Worm (Caenorhabditis elegans) whole organism, early embryonic: ENCODE results near the gene ZK1010.10.
A peak's percentile ranks its signal among the peaks of the same experiment; 100 is the strongest.

Experiments used
- B0310.2 ChIP-seq: sonication (generic microtip); optimal IDR thresholded peaks from 2 replicates; lab custom pipeline; 2016; ENCODE audit warnings: mild to moderate bottlenecking, missing genetic modification characterization, missing compliant biosample characterization
- F13C5.2 ChIP-seq: sonication (generic microtip); optimal IDR thresholded peaks from 2 replicates; lab custom pipeline; 2017; ENCODE audit warnings: mild to moderate bottlenecking, missing genetic modification characterization, inconsistent platforms, missing compliant biosample characterization
- aly-1 ChIP-seq: sonication (generic microtip); optimal IDR thresholded peaks from 2 replicates; lab custom pipeline; 2016; ENCODE audit warnings: missing genetic modification characterization, missing compliant biosample characterization
- ama-1 ChIP-seq: fragments of 150-350 bp; optimal IDR thresholded peaks from 2 replicates; lab custom pipeline; 2014
- ceh-13 ChIP-seq: fragments of 200-800 bp; sonication (Bioruptor generic); optimal IDR thresholded peaks from 2 replicates; lab custom pipeline; 2018; ENCODE audit warnings: mild to moderate bottlenecking, missing genetic modification characterization, missing compliant biosample characterization
- ceh-36 ChIP-seq: sonication (generic microtip); optimal IDR thresholded peaks from 2 replicates; lab custom pipeline; 2016; ENCODE audit warnings: missing genetic modification characterization, inconsistent platforms, missing compliant biosample characterization
- ets-7 ChIP-seq: sonication (generic microtip); optimal IDR thresholded peaks from 2 replicates; lab custom pipeline; 2016; ENCODE audit warnings: missing genotype, missing genetic modification characterization, missing compliant biosample characterization
- flt-1 ChIP-seq: fragments of 200-800 bp; sonication (Bioruptor generic); IDR thresholded peaks from 2 replicates; pipeline ENCODE4 v1.3.6; 2022; ENCODE audit warnings: missing genetic modification characterization, missing compliant biosample characterization
- hmbx-1 ChIP-seq: sonication (generic microtip); optimal IDR thresholded peaks from 2 replicates; lab custom pipeline; 2016; ENCODE audit warnings: mild to moderate bottlenecking, missing genetic modification characterization, missing compliant biosample characterization
- hmg-4 ChIP-seq: fragments of 200-800 bp; sonication (Bioruptor generic); optimal IDR thresholded peaks from 2 replicates; lab custom pipeline; 2018; ENCODE audit warnings: mild to moderate bottlenecking, missing genetic modification characterization, missing compliant biosample characterization
- hnd-1 ChIP-seq: sonication (generic microtip); optimal IDR thresholded peaks from 2 replicates; lab custom pipeline; 2016; ENCODE audit warnings: missing genetic modification characterization, missing compliant biosample characterization
- pes-1 ChIP-seq: fragments of 200-800 bp; sonication (Bioruptor generic); IDR thresholded peaks from 2 replicates; pipeline ENCODE4 v1.3.6; 2022; ENCODE audit warnings: missing genetic modification reagents, missing genetic modification characterization, missing compliant biosample characterization
- scrt-1 ChIP-seq: fragments of 200-800 bp; sonication (Bioruptor generic); IDR thresholded peaks from 2 replicates; pipeline ENCODE4 v1.3.6; 2022; ENCODE audit warnings: missing genetic modification characterization, missing compliant biosample characterization
- sea-1 ChIP-seq: fragments of 200-800 bp; sonication (Bioruptor generic); conservative IDR thresholded peaks from 2 replicates; pipeline ENCODE4 v1.3.6; 2022; ENCODE audit warnings: missing genetic modification characterization, missing compliant biosample characterization
- tbx-11 ChIP-seq: fragments of 200-800 bp; sonication (Bioruptor generic); IDR thresholded peaks from 2 replicates; pipeline ENCODE4 v1.3.6; 2022; ENCODE audit warnings: missing genetic modification characterization, missing compliant biosample characterization
- tbx-37 ChIP-seq: fragments of 200-800 bp; sonication (Bioruptor generic); conservative IDR thresholded peaks from 2 replicates; pipeline ENCODE4 v1.3.6; 2022; ENCODE audit warnings: missing genetic modification reagents, missing genetic modification characterization, missing compliant biosample characterization
- tra-4 ChIP-seq: sonication (generic microtip); optimal IDR thresholded peaks from 2 replicates; lab custom pipeline; 2017; ENCODE audit warnings: missing genetic modification characterization, missing compliant biosample characterization

The ZK1010.10 gene

ce11 chrIII:13002098-13002497, at the start of gene ZK1010.10:
ZK1010.10 (plus strand) TSS chrIII:13002383.
- TF ChIP-seq F13C5.2 (peak; percentile 42), tbx-11 (no peak), hmg-4 (GFP tag; lab: Kevin White, UChicago) (peak; percentile 9)

DNA sequence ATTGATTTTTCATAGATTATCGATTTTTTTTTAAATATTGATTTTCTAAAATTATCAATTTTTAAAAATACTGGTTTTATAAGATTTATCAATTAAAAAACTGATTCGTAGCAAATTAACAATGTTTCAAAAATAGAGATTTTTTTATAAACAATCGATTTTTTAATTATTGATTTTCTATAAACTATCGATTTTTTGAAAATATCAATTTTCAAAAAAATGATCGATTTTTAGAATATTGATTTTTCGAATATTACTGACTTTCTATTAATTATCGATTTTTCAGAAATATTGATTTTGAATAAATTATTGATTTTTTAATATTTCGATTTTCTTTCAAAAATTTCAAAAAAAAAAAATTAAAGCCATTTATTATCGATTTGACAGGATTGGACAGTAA, 49.6 kb upstream of the ZK1010.10 start:
- TF ChIP-seq ceh-13 (GFP tag; lab: Kevin White, UChicago), result no peak
- TF ChIP-seq tbx-37, result no peak
- TF ChIP-seq pes-1 (GFP tag; lab: Robert Waterston, UW), result no peak
- no peak for TF ChIP-seq aly-1 (tag; lab: Kevin White, UChicago)
- no peak for TF ChIP-seq hmbx-1 (tag; lab: Kevin White, UChicago)
- no peak for TF ChIP-seq flt-1 (GFP tag; lab: Robert Waterston, UW)
- TF ChIP-seq hnd-1, result no peak
- no peak for TF ChIP-seq tbx-11
- no peak for TF ChIP-seq ets-7
- TF ChIP-seq ceh-36, result no peak
- no peak for TF ChIP-seq tra-4 (tag; lab: Kevin White, UChicago)
- TF ChIP-seq ama-1, result no peak
- no peak for TF ChIP-seq scrt-1 (GFP tag; lab: Robert Waterston, UW)

ce11 chrIII:12959286-12959685, 42.9 kb upstream of the ZK1010.10 start:
- TF ChIP-seq aly-1 (tag; lab: Kevin White, UChicago), result no peak
- no peak for TF ChIP-seq tra-4 (tag; lab: Kevin White, UChicago)
- TF ChIP-seq hnd-1, result no peak
- TF ChIP-seq ceh-13 (GFP tag; lab: Kevin White, UChicago), result no peak
- TF ChIP-seq hmbx-1 (tag; lab: Kevin White, UChicago), result no peak
- TF ChIP-seq ets-7, result no peak
- TF ChIP-seq F13C5.2, result no peak
- no peak for TF ChIP-seq tbx-37
- no peak for TF ChIP-seq B0310.2 (tag; lab: Kevin White, UChicago)
- TF ChIP-seq hmg-4 (GFP tag; lab: Kevin White, UChicago), result no peak
- TF ChIP-seq sea-1, result no peak
- no peak for TF ChIP-seq ceh-36
- TF ChIP-seq flt-1 (GFP tag; lab: Robert Waterston, UW), result no peak
- TF ChIP-seq ama-1, result no peak
- no peak for TF ChIP-seq scrt-1 (GFP tag; lab: Robert Waterston, UW)
- no peak for TF ChIP-seq pes-1 (GFP tag; lab: Robert Waterston, UW)

DNA sequence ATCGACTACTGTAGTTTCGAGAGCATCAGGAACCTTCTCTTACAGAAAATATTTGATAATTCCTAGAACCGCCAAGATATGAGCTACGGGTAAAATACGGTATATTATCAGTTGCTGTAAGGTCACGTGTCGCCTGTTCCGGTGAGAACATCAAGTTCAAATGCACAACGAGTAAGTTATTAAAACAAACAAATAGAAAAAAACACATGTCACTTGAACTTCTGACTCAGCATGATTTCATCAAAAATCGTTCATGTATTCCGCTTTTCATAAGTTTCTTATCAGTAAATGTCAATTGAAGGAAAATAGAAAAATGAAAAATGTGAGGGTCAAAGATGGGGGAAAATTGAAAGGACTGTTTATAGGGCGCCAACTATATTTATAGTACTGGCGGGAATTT, 41.5 kb upstream of the ZK1010.10 start:
- TF ChIP-seq hmg-4 (GFP tag; lab: Kevin White, UChicago), result no peak
- no peak for TF ChIP-seq B0310.2 (tag; lab: Kevin White, UChicago)
- TF ChIP-seq ceh-36, result no peak
- no peak for TF ChIP-seq sea-1
- no peak for TF ChIP-seq aly-1 (tag; lab: Kevin White, UChicago)
- no peak for TF ChIP-seq tbx-11

DNA sequence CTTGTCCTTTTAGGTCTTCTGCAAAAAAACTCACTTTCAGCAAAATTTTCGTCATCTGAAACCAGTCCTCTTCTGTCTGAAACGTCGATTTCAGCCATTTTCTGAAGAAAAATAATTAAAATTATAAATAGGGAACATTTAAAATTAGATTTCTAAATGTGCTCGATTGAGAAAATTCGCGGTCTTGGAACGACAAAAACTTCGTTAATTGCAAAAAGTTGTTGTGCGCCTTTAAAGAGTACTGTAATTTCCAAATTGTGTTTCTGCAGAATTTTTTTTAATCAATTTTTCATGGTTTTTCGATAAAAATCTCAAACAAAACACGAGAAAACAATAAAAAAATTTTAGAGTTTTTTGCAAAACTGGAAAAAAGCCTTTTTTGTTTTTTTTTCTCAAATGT, 35.3 kb upstream of the ZK1010.10 start, which contains the start of gene ttm-1:
Gene ttm-1, minus strand, starts transcription at position 101 of the 400 bp plus-strand sequence.
- no peak for TF ChIP-seq flt-1 (GFP tag; lab: Robert Waterston, UW)

DNA sequence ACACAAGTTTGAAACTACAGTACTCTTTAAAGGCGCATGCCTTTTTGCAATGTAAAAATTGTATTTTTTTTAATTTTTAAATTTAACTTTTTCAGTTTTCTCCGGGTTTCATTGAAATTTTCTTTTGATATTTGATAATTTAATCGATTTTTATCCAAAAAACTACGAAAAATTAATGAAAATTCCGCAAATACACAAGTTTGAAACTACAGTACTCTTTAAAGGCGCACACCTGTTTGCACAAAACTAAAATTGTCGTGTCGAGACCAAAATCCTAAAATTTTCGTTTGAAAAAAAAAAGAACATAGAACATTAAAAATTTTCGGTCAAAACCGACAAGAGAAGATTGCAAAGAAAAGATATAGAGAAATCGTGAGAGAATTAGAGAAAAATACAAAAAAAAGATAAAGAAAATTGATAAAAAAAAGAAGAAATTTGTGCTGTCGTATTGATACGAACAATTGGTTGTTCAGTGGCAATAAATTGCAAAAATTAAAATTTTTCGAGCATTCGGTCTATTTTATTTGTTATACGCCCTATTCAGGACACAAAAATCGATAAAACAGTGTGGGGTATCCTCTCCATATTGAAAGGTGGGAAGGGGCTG, 34.6 kb upstream of the ZK1010.10 start:
- TF ChIP-seq pes-1 (GFP tag; lab: Robert Waterston, UW), result no peak
- TF ChIP-seq B0310.2 (tag; lab: Kevin White, UChicago), result no peak
- no peak for TF ChIP-seq F13C5.2
- no peak for TF ChIP-seq ceh-36
- TF ChIP-seq hnd-1, result no peak
- no peak for TF ChIP-seq aly-1 (tag; lab: Kevin White, UChicago)
- no peak for TF ChIP-seq ceh-13 (GFP tag; lab: Kevin White, UChicago)
- no peak for TF ChIP-seq tbx-37
- no peak for TF ChIP-seq ets-7
- TF ChIP-seq sea-1, result no peak
- no peak for TF ChIP-seq hmbx-1 (tag; lab: Kevin White, UChicago)

ce11 chrIII:12968330-12968729, 33.9 kb upstream of the ZK1010.10 start:
- TF ChIP-seq aly-1 (tag; lab: Kevin White, UChicago), result no peak
- no peak for TF ChIP-seq ceh-13 (GFP tag; lab: Kevin White, UChicago)
- no peak for TF ChIP-seq tra-4 (tag; lab: Kevin White, UChicago)
- no peak for TF ChIP-seq ama-1
- no peak for TF ChIP-seq hmg-4 (GFP tag; lab: Kevin White, UChicago)
- no peak for TF ChIP-seq ets-7
- TF ChIP-seq hnd-1, result no peak
- no peak for TF ChIP-seq ceh-36
- no peak for TF ChIP-seq sea-1
- no peak for TF ChIP-seq hmbx-1 (tag; lab: Kevin White, UChicago)
- TF ChIP-seq tbx-11, result no peak
- no peak for TF ChIP-seq pes-1 (GFP tag; lab: Robert Waterston, UW)
- TF ChIP-seq scrt-1 (GFP tag; lab: Robert Waterston, UW), result no peak
- TF ChIP-seq flt-1 (GFP tag; lab: Robert Waterston, UW), result no peak
- no peak for TF ChIP-seq B0310.2 (tag; lab: Kevin White, UChicago)

DNA sequence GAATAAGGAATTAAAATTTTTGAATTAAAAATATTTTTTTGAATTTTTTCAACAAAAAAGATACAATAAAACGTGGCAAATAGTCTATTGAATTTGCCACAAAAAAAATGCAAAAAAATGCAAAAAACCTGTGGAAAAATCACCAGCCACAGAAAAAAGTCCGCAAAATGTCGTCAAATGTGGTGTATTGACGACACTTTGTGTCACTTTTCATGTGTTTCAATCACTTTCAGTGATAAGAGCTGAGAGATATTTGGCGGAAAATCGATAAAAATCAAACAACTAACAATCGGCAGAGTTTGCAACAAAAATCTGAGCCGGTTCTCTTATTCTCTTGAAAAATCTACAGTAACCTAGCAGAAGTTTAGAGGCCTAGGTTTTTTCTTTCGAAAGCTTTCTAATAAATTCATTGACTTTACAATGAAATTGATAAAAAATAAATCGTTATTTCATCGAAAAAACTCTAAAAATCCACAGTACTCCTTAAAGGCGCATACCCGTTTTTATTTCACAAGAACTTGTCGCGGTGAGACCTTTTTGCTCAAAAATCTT, 30.3 kb upstream of the ZK1010.10 start:
- TF ChIP-seq flt-1 (GFP tag; lab: Robert Waterston, UW) (no peak), tbx-37 (no peak), B0310.2 (tag; lab: Kevin White, UChicago) (no peak), F13C5.2 (no peak), hnd-1 (no peak), ceh-13 (GFP tag; lab: Kevin White, UChicago) (no peak), hmbx-1 (tag; lab: Kevin White, UChicago) (no peak)
